Fruit fly (Drosophila melanogaster) whole organism, embryonic: ENCODE results near the gene Sf3b6.
A peak's percentile ranks its signal among the peaks of the same experiment; 100 is the strongest.

ENCODE experiments used
- Atf3 ChIP-seq: fragments of 200-800 bp; sonication (Bioruptor generic); optimal IDR thresholded peaks from 3 replicates; lab custom pipeline; 2016; ENCODE audit warnings: missing biosample characterization, missing genetic modification characterization
- Awh ChIP-seq: fragments of 200-800 bp; sonication (Bioruptor generic); IDR thresholded peaks from 2 replicates; pipeline ENCODE4, ENCODE4 v1.3.6; 2022; ENCODE audit warnings: missing biosample characterization, missing genetic modification characterization
- Blimp-1 ChIP-seq: fragments of 200-800 bp; sonication (Bioruptor generic); optimal IDR thresholded peaks from 3 replicates; lab custom pipeline; 2018; ENCODE audit warnings: missing biosample characterization, missing genetic modification characterization, mild to moderate bottlenecking, moderate library complexity, missing genetic modification reagents
- CG10321 ChIP-seq: fragments of 200-800 bp; sonication (Bioruptor generic); IDR thresholded peaks from 2 replicates; pipeline ENCODE4 v1.3.6; 2022; ENCODE audit warnings: missing biosample characterization, missing genetic modification characterization
- CG10431 ChIP-seq: fragments of 200-800 bp; sonication (Bioruptor generic); optimal IDR thresholded peaks from 3 replicates; lab custom pipeline; 2018; ENCODE audit warnings: missing biosample characterization, mild to moderate bottlenecking, missing genetic modification characterization
- CG11723 ChIP-seq: fragments of 200-800 bp; sonication (Bioruptor generic); optimal IDR thresholded peaks from 2 replicates; lab custom pipeline; 2017; ENCODE audit warnings: missing biosample characterization, mild to moderate bottlenecking, missing genetic modification characterization
- CG12659 ChIP-seq: fragments of 200-800 bp; sonication (Bioruptor generic); optimal IDR thresholded peaks from 3 replicates; lab custom pipeline; 2017; ENCODE audit warnings: mild to moderate bottlenecking, missing biosample characterization, missing genetic modification reagents, missing genetic modification characterization
- CG13624 ChIP-seq: fragments of 200-800 bp; sonication (Bioruptor generic); optimal IDR thresholded peaks from 2 replicates; lab custom pipeline; 2016; ENCODE audit warnings: missing biosample characterization, missing genetic modification characterization
- CG1792 ChIP-seq: fragments of 200-800 bp; sonication (Bioruptor generic); optimal IDR thresholded peaks from 2 replicates; lab custom pipeline; 2016; ENCODE audit warnings: missing biosample characterization, missing genetic modification characterization
- CG18262 ChIP-seq: fragments of 200-800 bp; optimal IDR thresholded peaks from 3 replicates; lab custom pipeline; 2019; ENCODE audit warnings: missing biosample characterization, mild to moderate bottlenecking, missing genetic modification characterization, moderate library complexity
- CG18619 ChIP-seq: fragments of 200-800 bp; sonication (Bioruptor generic); optimal IDR thresholded peaks from 3 replicates; lab custom pipeline; 2017; ENCODE audit warnings: missing biosample characterization, mild to moderate bottlenecking, missing genetic modification characterization
- CG30431 ChIP-seq: fragments of 200-800 bp; sonication (Bioruptor generic); optimal IDR thresholded peaks from 2 replicates; lab custom pipeline; 2017; ENCODE audit warnings: missing biosample characterization, missing genetic modification characterization
- CG31224 ChIP-seq: fragments of 200-800 bp; sonication (Bioruptor generic); IDR thresholded peaks from 2 replicates; pipeline ENCODE4 v1.3.6; 2022; ENCODE audit warnings: missing biosample characterization, missing genetic modification characterization
- CG32772 ChIP-seq: fragments of 200-800 bp; sonication (Bioruptor generic); IDR thresholded peaks from 2 replicates; pipeline ENCODE4 v1.3.6; 2022; ENCODE audit warnings: missing biosample characterization, missing genetic modification characterization
- CG4360 ChIP-seq: fragments of 200-800 bp; sonication (Bioruptor generic); IDR thresholded peaks from 2 replicates; pipeline ENCODE4 v1.3.6; 2022; ENCODE audit warnings: missing biosample characterization, missing genetic modification characterization
- CG43689 ChIP-seq: fragments of 200-800 bp; sonication (Bioruptor generic); IDR thresholded peaks from 2 replicates; pipeline ENCODE4 v1.3.6; 2022; ENCODE audit warnings: missing biosample characterization, missing genetic modification characterization
- CG6272 ChIP-seq: fragments of 200-800 bp; sonication (Bioruptor generic); IDR thresholded peaks from 2 replicates; pipeline ENCODE4 v1.3.6; 2022; ENCODE audit warnings: missing biosample characterization, missing genetic modification characterization
- CG6683 ChIP-seq: fragments of 200-800 bp; sonication (Bioruptor generic); optimal IDR thresholded peaks from 2 replicates; lab custom pipeline; 2017; ENCODE audit warnings: missing biosample characterization, mild to moderate bottlenecking, missing genetic modification characterization, missing genetic modification reagents
- CG7357 ChIP-seq: fragments of 200-800 bp; sonication (Bioruptor generic); IDR thresholded peaks from 3 replicates; pipeline ENCODE4 v1.3.6; 2022; ENCODE audit warnings: missing biosample characterization, missing genetic modification characterization
- CG8478 ChIP-seq: fragments of >200 bp; optimal IDR thresholded peaks from 2 replicates; lab custom pipeline; 2018
- CG8924 ChIP-seq: fragments of 200-800 bp; optimal IDR thresholded peaks from 3 replicates; lab custom pipeline; 2019; ENCODE audit warnings: missing biosample characterization, mild to moderate bottlenecking, missing genetic modification characterization, moderate library complexity
- CG8944 ChIP-seq: fragments of 200-800 bp; sonication (Bioruptor generic); optimal IDR thresholded peaks from 3 replicates; lab custom pipeline; 2016; ENCODE audit warnings: missing biosample characterization, missing genetic modification characterization
- Dek ChIP-seq: fragments of 200-800 bp; sonication (Bioruptor generic); optimal IDR thresholded peaks from 3 replicates; lab custom pipeline; 2019; ENCODE audit warnings: missing biosample characterization, mild to moderate bottlenecking, missing genetic modification characterization, moderate library complexity
- Dip3 ChIP-seq: fragments of 200-800 bp; sonication (Bioruptor generic); optimal IDR thresholded peaks from 3 replicates; lab custom pipeline; 2016; ENCODE audit warnings: missing biosample characterization, missing genetic modification characterization
- Dp ChIP-seq: fragments of 200-800 bp; sonication (Bioruptor generic); optimal IDR thresholded peaks from 2 replicates; lab custom pipeline; 2018; ENCODE audit warnings: missing biosample characterization, mild to moderate bottlenecking, missing genetic modification characterization, moderate library complexity
- Ets97D ChIP-seq: fragments of 200-800 bp; sonication (Bioruptor generic); optimal IDR thresholded peaks from 3 replicates; lab custom pipeline; 2016; ENCODE audit warnings: missing biosample characterization, missing genetic modification characterization
- Jarid2 ChIP-seq: fragments of 200-800 bp; sonication (Bioruptor generic); optimal IDR thresholded peaks from 3 replicates; lab custom pipeline; 2017; ENCODE audit warnings: mild to moderate bottlenecking, missing biosample characterization, missing genetic modification reagents, missing genetic modification characterization
- Oli ChIP-seq: fragments of 200-800 bp; sonication (Bioruptor generic); optimal IDR thresholded peaks from 2 replicates; lab custom pipeline; 2018; ENCODE audit warnings: missing biosample characterization, mild to moderate bottlenecking, missing genetic modification characterization, moderate library complexity
- Ptx1 ChIP-seq: fragments of 200-800 bp; sonication (Bioruptor generic); IDR thresholded peaks from 2 replicates; pipeline ENCODE4 v1.3.6; 2022; ENCODE audit warnings: missing biosample characterization, missing genetic modification characterization
- Ravus ChIP-seq: fragments of 200-800 bp; sonication (Bioruptor generic); IDR thresholded peaks from 2 replicates; pipeline ENCODE4 v1.3.6; 2022; ENCODE audit warnings: missing biosample characterization, missing genetic modification characterization
- Xbp1 ChIP-seq: fragments of 200-800 bp; sonication (Bioruptor generic); optimal IDR thresholded peaks from 3 replicates; lab custom pipeline; 2016; ENCODE audit warnings: missing biosample characterization, mild to moderate bottlenecking, missing genetic modification characterization
- btn ChIP-seq: fragments of 200-800 bp; sonication (Bioruptor generic); optimal IDR thresholded peaks from 2 replicates; lab custom pipeline; 2016; ENCODE audit warnings: missing biosample characterization, missing genetic modification characterization
- cg ChIP-seq: fragments of 200-800 bp; sonication (Bioruptor generic); optimal IDR thresholded peaks from 3 replicates; lab custom pipeline; 2019; ENCODE audit warnings: missing biosample characterization, mild to moderate bottlenecking, missing genetic modification characterization, moderate library complexity
- chm ChIP-seq: fragments of 200-800 bp; sonication (Bioruptor generic); IDR thresholded peaks from 2 replicates; pipeline ENCODE4 v1.3.6; 2022; ENCODE audit warnings: missing biosample characterization, missing genetic modification characterization
- crc ChIP-seq: fragments of 200-800 bp; sonication (Bioruptor generic); optimal IDR thresholded peaks from 2 replicates; lab custom pipeline; 2016; ENCODE audit warnings: missing biosample characterization, missing genetic modification characterization
- cwo ChIP-seq: fragments of 200-800 bp; sonication (Bioruptor generic); optimal IDR thresholded peaks from 3 replicates; lab custom pipeline; 2017; ENCODE audit warnings: missing biosample characterization, missing genetic modification characterization, mild to moderate bottlenecking, moderate library complexity, missing genetic modification reagents
- da ChIP-seq: fragments of 200-800 bp; sonication (Bioruptor generic); optimal IDR thresholded peaks from 2 replicates; lab custom pipeline; 2016; ENCODE audit warnings: missing biosample characterization, missing genetic modification characterization
- danr ChIP-seq: fragments of 200-800 bp; sonication (Bioruptor generic); IDR thresholded peaks from 2 replicates; pipeline ENCODE4 v1.3.6; 2022; ENCODE audit warnings: missing biosample characterization, missing genetic modification characterization
- dm ChIP-seq: fragments of 200-800 bp; sonication (Bioruptor generic); optimal IDR thresholded peaks from 3 replicates; lab custom pipeline; 2016; ENCODE audit warnings: missing biosample characterization, missing genetic modification characterization
- fd3F ChIP-seq: fragments of 200-800 bp; sonication (Bioruptor generic); optimal IDR thresholded peaks from 2 replicates; lab custom pipeline; 2018; ENCODE audit warnings: missing biosample characterization, mild to moderate bottlenecking, missing genetic modification characterization, moderate library complexity
- jing ChIP-seq: fragments of 200-800 bp; sonication (Bioruptor generic); optimal IDR thresholded peaks from 2 replicates; lab custom pipeline; 2018; ENCODE audit warnings: missing biosample characterization, mild to moderate bottlenecking, missing genetic modification characterization
- klu ChIP-seq: fragments of 200-800 bp; sonication (Bioruptor generic); IDR thresholded peaks from 2 replicates; pipeline ENCODE4 v1.3.6; 2022; ENCODE audit warnings: missing biosample characterization, missing genetic modification characterization
- lola ChIP-seq, 3 experiments: fragments of >200 bp in 2 of 3; fragments of 200-800 bp in 1 of 3; sonication (Bioruptor generic) in 1 of 3; optimal IDR thresholded peaks; 2 replicates each; lab custom pipeline; 2017 to 2019; ENCODE audit warnings: missing biosample characterization in 3 of 3, missing genetic modification characterization in 3 of 3, mild to moderate bottlenecking in 1 of 3, moderate library complexity in 1 of 3
- org-1 ChIP-seq: fragments of 200-800 bp; sonication (Bioruptor generic); optimal IDR thresholded peaks from 2 replicates; lab custom pipeline; 2017; ENCODE audit warnings: missing biosample characterization, missing genetic modification characterization
- salm ChIP-seq: fragments of 200-800 bp; sonication (Bioruptor generic); optimal IDR thresholded peaks from 2 replicates; lab custom pipeline; 2018; ENCODE audit warnings: missing biosample characterization, mild to moderate bottlenecking, missing genetic modification characterization
- scrt ChIP-seq: fragments of 200-800 bp; sonication (Bioruptor generic); optimal IDR thresholded peaks from 2 replicates; lab custom pipeline; 2018; ENCODE audit warnings: missing biosample characterization, mild to moderate bottlenecking, missing genetic modification characterization, moderate library complexity
- shn ChIP-seq: fragments of 200-800 bp; sonication (Bioruptor generic); optimal IDR thresholded peaks from 3 replicates; lab custom pipeline; 2016; ENCODE audit warnings: missing biosample characterization, missing genetic modification characterization
- usp ChIP-seq: fragments of >200 bp; optimal IDR thresholded peaks from 2 replicates; lab custom pipeline; 2017; ENCODE audit warnings: missing biosample characterization, missing genetic modification characterization
- z ChIP-seq: fragments of 200-800 bp; sonication (Bioruptor generic); IDR thresholded peaks from 3 replicates; pipeline ENCODE4 v1.3.6; 2022; ENCODE audit warnings: missing biosample characterization, missing genetic modification characterization

Sf3b6 gene

dm6 chr3L:6188995-6189927 is 3.7 kb downstream of the Sf3b6 start, which contains the start of the genes D19A and CG7386 (continued):
- TF ChIP-seq CG43689 (GFP tag; lab: Robert Waterston, UW) (0 out of 2 replicates have a peak, but pooled peaks have one; percentile 9), fd3F (peak; percentile 3), CG18619 (peak; percentile 12), usp (no peak), Atf3 (GFP tag; lab: Kevin White, UChicago) (no peak), cwo (GFP tag; lab: Kevin White, UChicago) (peak; percentile 46), btn (no peak), shn (GFP tag; lab: Kevin White, UChicago) (peak; percentile 50), Ptx1 (GFP tag; lab: Robert Waterston, UW) (peak; percentile 67), CG8944 (peak; percentile 52), Awh (GFP tag; lab: Robert Waterston, UW) (no peak), CG32772 (GFP tag; lab: Robert Waterston, UW) (peak; percentile 46; the same call in 1 of the 2 replicates), CG30431 (GFP tag; lab: Kevin White, UChicago) (no peak), CG10321 (GFP tag; lab: Robert Waterston, UW) (no peak), CG7357 (no peak), z (GFP tag; lab: Robert Waterston, UW) (no peak), CG6272 (peak; percentile 57; the same call in 1 of the 2 replicates), danr (no peak), Xbp1 (peak; percentile 67), chm (GFP tag; lab: Robert Waterston, UW) (peak; percentile 15; the same call in 1 of the 2 replicates), crc (GFP tag; lab: Kevin White, UChicago) (no peak), Ets97D (peak; percentile 57), scrt (peak; percentile 8), lola (GFP tag; optimal IDR thresholded peaks at IDR 0.05; lab: Kevin White, UChicago) (peak in 1 of 3 experiments; percentile 15), CG6683 (GFP tag; lab: Kevin White, UChicago) (no peak), Oli (tag; lab: Kevin White, UChicago) (peak; percentile 11), Dek (tag; lab: Kevin White, UChicago) (peak; percentile 47), CG8924 (peak; percentile 69), Blimp-1 (GFP tag; lab: Kevin White, UChicago) (peak; percentile 48), Dip3 (GFP tag; lab: Kevin White, UChicago) (peak; percentile 46), Ravus (GFP tag; lab: Robert Waterston, UW) (no peak), CG1792 (GFP tag; lab: Kevin White, UChicago) (peak; percentile 16), CG13624 (GFP tag; lab: Kevin White, UChicago) (peak; percentile 66), klu (GFP tag; lab: Robert Waterston, UW) (no peak), CG31224 (GFP tag; lab: Robert Waterston, UW) (0 out of 2 replicates have a peak, but pooled peaks have one; percentile 29), jing (GFP tag; lab: Kevin White, UChicago) (no peak), Dp (GFP tag; lab: Kevin White, UChicago) (no peak), CG10431 (GFP tag; lab: Kevin White, UChicago) (peak; percentile 27), org-1 (GFP tag; lab: Kevin White, UChicago) (no peak), Jarid2 (GFP tag; lab: Kevin White, UChicago) (no peak), CG11723 (peak; percentile 16), CG12659 (peak; percentile 49), cg (GFP tag; lab: Kevin White, UChicago) (peak; percentile 24), da (GFP tag; lab: Kevin White, UChicago) (no peak), CG4360 (GFP tag; lab: Robert Waterston, UW) (no peak), dm (GFP tag; lab: Kevin White, UChicago) (no peak), salm (tag; lab: Kevin White, UChicago) (no peak), CG18262 (tag; lab: Kevin White, UChicago) (peak; percentile 62), CG8478 (lab: Kevin White, UChicago) (no peak)
